Fruit fly (Drosophila melanogaster): ENCODE measurements around the gene CG31673.
A peak's percentile ranks its signal among the peaks of the same experiment; 100 is the strongest.

Gene CG31673

DNA sequence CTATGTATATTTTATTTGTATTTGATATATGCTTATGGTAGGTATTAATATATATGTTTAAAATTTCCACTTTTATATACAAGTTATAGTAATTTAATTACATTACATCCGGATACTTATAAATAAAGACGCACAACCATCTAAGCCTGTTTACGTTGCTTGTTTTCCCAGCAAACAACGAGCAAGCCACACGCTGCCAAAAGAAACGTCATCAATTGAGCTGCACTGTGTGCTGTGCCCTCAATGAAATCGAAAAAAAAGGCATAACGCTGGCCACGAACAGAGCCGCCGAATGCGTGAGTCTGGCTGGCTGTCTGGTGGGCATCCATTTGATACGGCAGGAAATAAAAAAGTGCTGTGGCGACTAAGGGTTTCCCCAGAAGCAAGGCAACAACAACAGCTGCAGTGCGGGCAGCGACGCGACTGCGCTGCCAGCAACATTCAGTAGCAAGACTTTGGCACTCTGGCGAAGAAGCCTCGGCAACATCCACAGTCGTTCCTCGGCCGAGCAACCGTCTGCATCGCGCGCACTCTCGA, 22.8 kb downstream of the CG31673 start, which contains the start of gene twit (continued):
- peak; percentile 17 for TF ChIP-seq CG4707 (GFP tag; optimal IDR thresholded peaks at IDR 0.05)
- TF ChIP-seq Opbp (GFP tag; IDR thresholded peaks at IDR 0.05; ENCODE audit: partially characterized antibody), result no peak
- no peak for TF ChIP-seq odd (GFP tag; optimal IDR thresholded peaks at IDR 0.05)
- TF ChIP-seq YL-1 (GFP tag; optimal IDR thresholded peaks at IDR 0.05), result no peak

- no peak for TF ChIP-seq knrl (GFP tag; IDR thresholded peaks at IDR 0.05; ENCODE audit: partially characterized antibody)
- no peak for TF ChIP-seq dysf (GFP tag; IDR thresholded peaks at IDR 0.05)
- TF ChIP-seq Meics (GFP tag; optimal IDR thresholded peaks at IDR 0.05), result no peak
- no peak for TF ChIP-seq sens (GFP tag)
- TF ChIP-seq Xrp1 (GFP tag; IDR thresholded peaks at IDR 0.05), result no peak
- TF ChIP-seq exex (tag; optimal IDR thresholded peaks at IDR 0.05), result no peak
- TF ChIP-seq tin (GFP tag; optimal IDR thresholded peaks at IDR 0.05), result no peak
- no peak for TF ChIP-seq Bdp1 (GFP tag; optimal IDR thresholded peaks at IDR 0.05)
- no peak for TF ChIP-seq onecut (GFP tag; IDR thresholded peaks at IDR 0.05)
Measured at dm6 chr2L:20857791-20858190, 28.4 kb downstream of the CG31673 start, which contains the start of gene CG14400. TSS of gene CG14400 (minus strand) at chr2L:20857891.

DNA sequence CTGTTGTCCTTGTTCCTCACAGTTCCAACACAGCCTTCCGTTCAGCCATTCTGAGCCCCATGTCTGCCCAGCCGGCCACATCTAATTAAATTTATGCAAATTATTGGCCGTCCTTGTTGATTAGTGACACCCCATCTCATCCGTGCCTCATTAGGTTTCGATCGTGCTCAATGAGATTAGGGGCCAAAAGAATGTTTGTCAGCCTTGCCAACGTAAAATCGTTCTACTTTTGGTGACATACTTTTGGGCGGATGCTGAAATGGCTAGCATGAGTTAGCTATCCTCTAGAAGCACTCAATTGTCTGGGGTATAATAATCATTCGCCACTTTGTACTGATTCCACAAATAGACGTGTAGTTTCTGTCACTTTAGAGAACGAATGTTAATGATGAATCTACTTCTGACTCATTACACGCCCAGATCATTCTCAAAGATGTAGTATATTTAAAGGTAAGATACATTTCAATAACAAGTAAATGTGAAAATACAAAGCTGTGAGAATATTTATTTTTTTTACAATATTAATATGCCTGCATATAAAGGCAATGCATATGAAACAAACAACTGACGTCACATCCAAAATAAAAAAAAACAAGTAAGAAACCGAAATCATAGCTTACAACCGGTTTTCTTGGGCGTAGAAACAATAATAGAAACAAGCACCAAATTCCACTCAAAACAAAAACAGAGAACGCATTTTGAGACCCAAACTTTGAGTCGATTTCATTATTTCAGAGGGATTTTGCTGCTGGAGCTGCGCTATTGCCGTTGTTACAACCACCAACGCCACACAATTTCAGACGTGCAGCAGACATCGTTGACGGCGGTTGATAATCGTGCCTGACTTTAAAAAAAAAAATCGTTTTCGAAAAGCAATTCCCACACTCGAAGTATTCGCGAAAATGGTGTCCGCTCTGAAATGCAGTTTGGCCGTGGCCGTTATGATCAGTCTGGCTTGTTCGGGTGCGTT, 29.2 kb downstream of the CG31673 start, which contains the start of gene bero:
Gene bero (plus strand): TSS at position 325 of the 970 bp plus-strand sequence.
- TF ChIP-seq Jarid2 (GFP tag; optimal IDR thresholded peaks at IDR 0.05) (peak; percentile 69), CG6813 (GFP tag; optimal IDR thresholded peaks at IDR 0.05) (no peak), CG14014 (GFP tag; IDR thresholded peaks at IDR 0.05) (no peak; the same call in 1 of the 2 replicates), Mad (GFP tag; optimal IDR thresholded peaks at IDR 0.05) (no peak), CG6254 (GFP tag; optimal IDR thresholded peaks at IDR 0.05) (no peak), CG11696 (GFP tag; IDR thresholded peaks at IDR 0.05) (no peak), vfl (GFP tag; optimal IDR thresholded peaks at IDR 0.05) (no peak), chm (GFP tag; IDR thresholded peaks at IDR 0.05) (peak; percentile 56; the same call in 1 of the 2 replicates), HLHmδ (GFP tag; optimal IDR thresholded peaks at IDR 0.05) (peak; percentile 7), Adf1 (GFP tag; IDR thresholded peaks at IDR 0.05) (0 out of 2 replicates have a peak, but pooled peaks have one; percentile 14), pb (GFP tag; optimal IDR thresholded peaks at IDR 0.05) (no peak), gce (GFP tag; IDR thresholded peaks at IDR 0.05) (no peak), CG4404 (GFP tag; IDR thresholded peaks at IDR 0.05) (no peak), CG8089 (GFP tag; optimal IDR thresholded peaks at IDR 0.05) (no peak), BtbVII (GFP tag; optimal IDR thresholded peaks at IDR 0.05) (peak; percentile 44), chinmo (GFP tag; IDR thresholded peaks at IDR 0.05; ENCODE audit: partially characterized antibody) (peak; percentile 76; the same call in 2 of the 4 replicates), fd3F (GFP tag; optimal IDR thresholded peaks at IDR 0.05) (no peak), D19A (tag; optimal IDR thresholded peaks at IDR 0.05) (peak; percentile 19), pan (optimal IDR thresholded peaks at IDR 0.05) (no peak), pan (GFP tag; optimal IDR thresholded peaks at IDR 0.05 in 1 of 2, IDR thresholded peaks at IDR 0.05 in 1 of 2) (peak in 1 of 2 experiments; percentile 19), CG15601 (tag; optimal IDR thresholded peaks at IDR 0.05) (peak; percentile 16), disco-r (GFP tag; optimal IDR thresholded peaks at IDR 0.05) (no peak), danr (GFP tag; IDR thresholded peaks at IDR 0.05) (no peak), Atf6 (GFP tag; IDR thresholded peaks at IDR 0.05) (0 out of 2 replicates have a peak, but pooled peaks have one; percentile 38), Ravus (GFP tag; IDR thresholded peaks at IDR 0.05) (no peak), CG11093 (GFP tag; IDR thresholded peaks at IDR 0.05) (no peak), eve (GFP tag; optimal IDR thresholded peaks at IDR 0.05) (peak in 1 of 2 experiments; percentile 76), az2 (GFP tag; optimal IDR thresholded peaks at IDR 0.05) (no peak), jing (GFP tag; optimal IDR thresholded peaks at IDR 0.05) (no peak), her (GFP tag; optimal IDR thresholded peaks at IDR 0.05) (peak; percentile 14), CG2120 (GFP tag; optimal IDR thresholded peaks at IDR 0.05) (no peak), otp (GFP tag; IDR thresholded peaks at IDR 0.05) (peak; percentile 24; the same call in 1 of the 3 replicates), esg (GFP tag; conservative IDR thresholded peaks at IDR 0.05) (no peak)

Measured in whole organism, embryonic.